Fruit fly (Drosophila melanogaster): Measurements from ENCODE around the gene mRpL28.

- TF ChIP-seq Pif1A (GFP tag; optimal IDR thresholded peaks at IDR 0.05), result no peak
- TF ChIP-seq CG9948 (tag; optimal IDR thresholded peaks at IDR 0.05), result no peak
- no peak for TF ChIP-seq CG4496 (GFP tag; IDR thresholded peaks at IDR 0.05)
- TF ChIP-seq CG32121 (GFP tag; IDR thresholded peaks at IDR 0.05), result no peak
- TF ChIP-seq D1 (tag; optimal IDR thresholded peaks at IDR 0.05), result no peak
- TF ChIP-seq CG17806 (tag; optimal IDR thresholded peaks at IDR 0.05), result no peak
- TF ChIP-seq CG12605 (GFP tag; IDR thresholded peaks at IDR 0.05), result no peak
- TF ChIP-seq fd96Ca (GFP tag; IDR thresholded peaks at IDR 0.05), result no peak
- no peak for TF ChIP-seq gl (tag; optimal IDR thresholded peaks at IDR 0.05)
Measured at dm6 chr2L:4968767-4969166, 5.0 kb upstream of the mRpL28 start, which contains the start of the genes Scox and Polr1C.

Data from whole organism, pupa.